Fruit fly (Drosophila melanogaster): ENCODE measurements around the gene CG12259.

The CG12259 gene

dm6 chr3R:27948421-27948906 is 27.6 kb upstream of the CG12259 start, which contains the start of gene Gp93 (continued):
- TF ChIP-seq Oaz (GFP tag; IDR thresholded peaks at IDR 0.05) (peak; percentile 21; the same call in 1 of the 2 replicates), tll (GFP tag; optimal IDR thresholded peaks at IDR 0.05) (no peak), Aef1 (GFP tag; IDR thresholded peaks at IDR 0.05) (peak; percentile 55; the same call in 2 of the 3 replicates), Opbp (GFP tag; IDR thresholded peaks at IDR 0.05; ENCODE audit: partially characterized antibody) (peak; percentile 56; the same call in 1 of the 3 replicates), zfh2 (GFP tag; optimal IDR thresholded peaks at IDR 0.05) (no peak), Dfd (GFP tag; optimal IDR thresholded peaks at IDR 0.05) (no peak), CG4617 (GFP tag; optimal IDR thresholded peaks at IDR 0.05; ENCODE audit: borderline replicate concordance) (peak; percentile 6), CG17912 (GFP tag; optimal IDR thresholded peaks at IDR 0.05) (no peak), Bteb2 (GFP tag; optimal IDR thresholded peaks at IDR 0.05) (peak; percentile 48), sug (tag; optimal IDR thresholded peaks at IDR 0.05) (peak; percentile 42), CG4820 (GFP tag; optimal IDR thresholded peaks at IDR 0.05) (peak; percentile 29), CG1529 (GFP tag; optimal IDR thresholded peaks at IDR 0.05) (no peak), ftz-f1 (GFP tag; optimal IDR thresholded peaks at IDR 0.05) (no peak), CG11085 (GFP tag; IDR thresholded peaks at IDR 0.05) (peak; percentile 56), CG32532 (GFP tag; IDR thresholded peaks at IDR 0.05) (peak; percentile 80), BtbVII (GFP tag; optimal IDR thresholded peaks at IDR 0.05) (no peak), grn (GFP tag; optimal IDR thresholded peaks at IDR 0.05) (no peak), CG4328 (GFP tag; optimal IDR thresholded peaks at IDR 0.05) (peak; percentile 45), ro (GFP tag; IDR thresholded peaks at IDR 0.05) (peak; percentile 45; the same call in 1 of the 2 replicates), Ets65A (GFP tag) (peak; percentile 72), croc (GFP tag; conservative IDR thresholded peaks at IDR 0.05) (peak; percentile 49; the same call in 1 of the 3 replicates), exex (tag; optimal IDR thresholded peaks at IDR 0.05) (peak; percentile 50), CG1603 (tag; optimal IDR thresholded peaks at IDR 0.05) (peak; percentile 35), sisA (GFP tag; IDR thresholded peaks at IDR 0.05) (peak; percentile 53; the same call in 1 of the 2 replicates), Side (GFP tag; optimal IDR thresholded peaks at IDR 0.05) (no peak), CG4282 (GFP tag; optimal IDR thresholded peaks at IDR 0.05) (no peak), unc-4 (GFP tag; IDR thresholded peaks at IDR 0.05; ENCODE audit: partially characterized antibody) (no peak), CG30403 (GFP tag; optimal IDR thresholded peaks at IDR 0.05) (peak; percentile 70), Six4 (GFP tag; optimal IDR thresholded peaks at IDR 0.05) (peak; percentile 51), Ptx1 (GFP tag; IDR thresholded peaks at IDR 0.05) (peak; percentile 73; the same call in 1 of the 2 replicates), Ravus (GFP tag; IDR thresholded peaks at IDR 0.05) (no peak), CG10274 (GFP tag; optimal IDR thresholded peaks at IDR 0.05) (no peak), CG11504 (tag; optimal IDR thresholded peaks at IDR 0.05) (no peak), Antp (GFP tag; optimal IDR thresholded peaks at IDR 0.05) (peak; percentile 21), gce (GFP tag; IDR thresholded peaks at IDR 0.05) (0 out of 3 replicates have a peak, but pooled peaks have one; percentile 36), CG10654 (GFP tag; optimal IDR thresholded peaks at IDR 0.05) (no peak), Poxn (GFP tag; IDR thresholded peaks at IDR 0.05) (no peak), CG18619 (GFP tag; optimal IDR thresholded peaks at IDR 0.05) (peak; percentile 54), Dll (GFP tag; IDR thresholded peaks at IDR 0.05; ENCODE audit: partially characterized antibody) (0 out of 4 replicates have a peak, but pooled peaks have one; percentile 49), ranshi (GFP tag; IDR thresholded peaks at IDR 0.05) (0 out of 2 replicates have a peak, but pooled peaks have one; percentile 12), CG12219 (GFP tag; optimal IDR thresholded peaks at IDR 0.05) (peak; percentile 15), Dek (tag; optimal IDR thresholded peaks at IDR 0.05) (peak; percentile 18), Awh (GFP tag; IDR thresholded peaks at IDR 0.05) (0 out of 2 replicates have a peak, but pooled peaks have one; percentile 32), CG34376 (GFP tag; optimal IDR thresholded peaks at IDR 0.05) (peak; percentile 70), phol (tag; optimal IDR thresholded peaks at IDR 0.05) (peak; percentile 59), wdn (GFP tag; IDR thresholded peaks at IDR 0.05) (0 out of 2 replicates have a peak, but pooled peaks have one; percentile 5), chif (GFP tag; optimal IDR thresholded peaks at IDR 0.05) (peak; percentile 28 to 36), CG8290 (GFP tag; optimal IDR thresholded peaks at IDR 0.05) (no peak), CG8290 (tag; optimal IDR thresholded peaks at IDR 0.05) (peak in 1 of 2 experiments; percentile 59), bsh (GFP tag; optimal IDR thresholded peaks at IDR 0.05) (peak; percentile 20 to 53)

Data from whole organism, embryonic.